Worm (Caenorhabditis elegans) whole organism, L4 larva: ENCODE measurements around the gene F21A3.11.

Source experiments
- F10B5.3 ChIP-seq: sonication (generic microtip); optimal IDR thresholded peaks from 2 replicates; lab custom pipeline; 2016; ENCODE audit warnings: mild to moderate bottlenecking, missing genetic modification characterization, missing compliant biosample characterization
- F44E2.7 ChIP-seq: fragments of 200-800 bp; sonication (Bioruptor generic); IDR thresholded peaks from 2 replicates; pipeline ENCODE4 v2.1.2; 2022; ENCODE audit warnings: missing genetic modification characterization, missing compliant biosample characterization
- F49E8.2 ChIP-seq: sonication (generic microtip); optimal IDR thresholded peaks from 2 replicates; lab custom pipeline; 2016; ENCODE audit warnings: missing compliant biosample characterization, mild to moderate bottlenecking, missing genetic modification characterization, borderline replicate concordance
- T20F7.1 ChIP-seq: fragments of 200-800 bp; sonication (Bioruptor generic); optimal IDR thresholded peaks from 2 replicates; lab custom pipeline; 2018; ENCODE audit warnings: mild to moderate bottlenecking, missing genetic modification characterization, missing compliant biosample characterization
- Y105C5A.15 ChIP-seq: fragments of 200-800 bp; sonication (Bioruptor generic); IDR thresholded peaks from 2 replicates; pipeline ENCODE4 v1.3.6; 2022; ENCODE audit warnings: missing genetic modification characterization, missing compliant biosample characterization
- Y48G9A.11 ChIP-seq: fragments of 200-800 bp; sonication (Bioruptor generic); IDR thresholded peaks from 2 replicates; pipeline ENCODE4 v1.3.6; 2022; ENCODE audit warnings: missing genetic modification reagents, missing genetic modification characterization, missing compliant biosample characterization
- Y5F2A.4 ChIP-seq: fragments of 200-800 bp; sonication (Bioruptor generic); optimal IDR thresholded peaks from 2 replicates; lab custom pipeline; 2018; ENCODE audit warnings: mild to moderate bottlenecking, missing genetic modification characterization, missing compliant biosample characterization
- ZK546.5 ChIP-seq, 2 experiments: sonication (generic microtip); optimal IDR thresholded peaks; 2 replicates each; lab custom pipeline; 2017; ENCODE audit warnings: missing biosample characterization in 2 of 2, missing genetic modification characterization in 2 of 2
- aha-1 ChIP-seq: fragments of 150-350 bp; peaks from one replicate; lab custom pipeline; 2014; ENCODE audit warnings: missing biosample characterization, missing genetic modification characterization
- ama-1 ChIP-seq: fragments of 150-350 bp; optimal IDR thresholded peaks from 2 replicates; lab custom pipeline; 2014; ENCODE audit warnings: inconsistent platforms, mixed read lengths
- arid-1 ChIP-seq: fragments of 200-800 bp; sonication (Bioruptor generic); conservative IDR thresholded peaks from 2 replicates; pipeline ENCODE4 v1.3.6; 2022; ENCODE audit warnings: missing genetic modification reagents, missing genetic modification characterization, missing compliant biosample characterization
- ceh-28 ChIP-seq: fragments of 150-350 bp; optimal IDR thresholded peaks from 2 replicates; lab custom pipeline; 2014; ENCODE audit warnings: missing biosample characterization, missing genetic modification reagents, missing genetic modification characterization
- ceh-82 ChIP-seq: sonication (generic microtip); optimal IDR thresholded peaks from 2 replicates; lab custom pipeline; 2017; ENCODE audit warnings: missing biosample characterization, missing genetic modification characterization
- daf-16 ChIP-seq, 3 experiments: sonication (generic microtip); optimal IDR thresholded peaks; 2 replicates each; lab custom pipeline; 2016 to 2017; ENCODE audit warnings: missing genetic modification characterization in 3 of 3, missing genetic modification reagents in 3 of 3, mild to moderate bottlenecking in 2 of 3, missing compliant biosample characterization in 2 of 3, missing biosample characterization in 1 of 3, moderate library complexity in 1 of 3
- daf-19 ChIP-seq: fragments of 200-800 bp; sonication (Bioruptor generic); conservative IDR thresholded peaks from 2 replicates; pipeline ENCODE4 v1.3.6; 2022; ENCODE audit warnings: missing genetic modification characterization, missing compliant biosample characterization
- daf-8 ChIP-seq: fragments of 200-800 bp; sonication (Bioruptor generic); IDR thresholded peaks from 2 replicates; pipeline ENCODE4 v1.3.6; 2022; ENCODE audit warnings: missing genetic modification characterization, missing compliant biosample characterization
- dmd-8 ChIP-seq: fragments of 200-800 bp; sonication (Bioruptor generic); IDR thresholded peaks from 2 replicates; pipeline ENCODE4 v1.3.6; 2022; ENCODE audit warnings: missing genetic modification characterization, missing compliant biosample characterization
- fos-1 ChIP-seq: fragments of 150-350 bp; optimal IDR thresholded peaks from 2 replicates; lab custom pipeline; 2014; ENCODE audit warnings: missing biosample characterization, missing genetic modification characterization
- gei-8 ChIP-seq: fragments of 200-800 bp; sonication (Bioruptor generic); optimal IDR thresholded peaks from 2 replicates; lab custom pipeline; 2018; ENCODE audit warnings: mild to moderate bottlenecking, missing genetic modification characterization, missing compliant biosample characterization
- hmg-1.1 ChIP-seq: fragments of 200-800 bp; sonication (Bioruptor generic); IDR thresholded peaks from 2 replicates; pipeline ENCODE4 v1.3.6; 2022; ENCODE audit warnings: missing genetic modification reagents, missing genetic modification characterization, missing compliant biosample characterization
- lin-13 ChIP-seq: fragments of 150-350 bp; optimal IDR thresholded peaks from 2 replicates; lab custom pipeline; 2014; ENCODE audit warnings: missing biosample characterization, missing genetic modification reagents, missing genetic modification characterization
- lin-29 ChIP-seq: fragments of 200-800 bp; sonication (Bioruptor generic); IDR thresholded peaks from 2 replicates; pipeline ENCODE4 v1.3.6; 2022; ENCODE audit warnings: missing genetic modification reagents, missing genetic modification characterization, missing compliant biosample characterization
- lin-38 ChIP-seq: fragments of 200-800 bp; sonication (Bioruptor generic); IDR thresholded peaks from 2 replicates; pipeline ENCODE4 v1.3.6; 2022; ENCODE audit warnings: missing genetic modification reagents, missing genetic modification characterization, missing compliant biosample characterization
- madf-5 ChIP-seq, 2 experiments: fragments of 200-800 bp; sonication (Bioruptor generic); IDR thresholded peaks; 2 replicates each; pipeline ENCODE4 v1.3.6; 2022; ENCODE audit warnings: missing compliant biosample characterization in 2 of 2, missing genetic modification characterization in 2 of 2
- mdl-1 ChIP-seq, 2 experiments: fragments of 150-350 bp in 1 of 2; sonication (generic microtip) in 1 of 2; optimal IDR thresholded peaks; 2 replicates each; lab custom pipeline; 2014 to 2017; ENCODE audit warnings: missing biosample characterization in 2 of 2, missing genetic modification characterization in 2 of 2
- mes-2 ChIP-seq: sonication (generic microtip); optimal IDR thresholded peaks from 2 replicates; lab custom pipeline; 2016; ENCODE audit warnings: missing genotype, mild to moderate bottlenecking, missing genetic modification characterization, missing compliant biosample characterization; ENCODE audit not compliant: poor library complexity, severe bottlenecking
- mxl-3 ChIP-seq: fragments of 200-800 bp; sonication (Bioruptor generic); optimal IDR thresholded peaks from 2 replicates; lab custom pipeline; 2018; ENCODE audit warnings: mild to moderate bottlenecking, missing genetic modification characterization, missing compliant biosample characterization
- nhr-11 ChIP-seq: fragments of 150-350 bp; optimal IDR thresholded peaks from 2 replicates; lab custom pipeline; 2014; ENCODE audit warnings: missing biosample characterization, missing genetic modification characterization
- nhr-111 ChIP-seq: fragments of 200-800 bp; sonication (Bioruptor generic); optimal IDR thresholded peaks from 2 replicates; lab custom pipeline; 2018; ENCODE audit warnings: mild to moderate bottlenecking, missing genetic modification characterization, missing compliant biosample characterization
- nhr-25 ChIP-seq: sonication (generic microtip); optimal IDR thresholded peaks from 2 replicates; lab custom pipeline; 2017; ENCODE audit warnings: missing genetic modification characterization, mild to moderate bottlenecking, missing compliant biosample characterization, antibody characterized with exemption, moderate library complexity, borderline replicate concordance; ENCODE audit not compliant: insufficient read depth
- nhr-42 ChIP-seq: fragments of 200-800 bp; sonication (Bioruptor generic); IDR thresholded peaks from 2 replicates; pipeline ENCODE4 v1.3.6; 2022; ENCODE audit warnings: missing genetic modification characterization, missing compliant biosample characterization
- nhr-76 ChIP-seq: fragments of 150-350 bp; optimal IDR thresholded peaks from 2 replicates; lab custom pipeline; 2014; ENCODE audit warnings: missing biosample characterization, missing genetic modification characterization
- pha-4 ChIP-seq, 2 experiments: fragments of 150-350 bp in 1 of 2; fragments of 200-800 bp in 1 of 2; sonication (Bioruptor generic) in 1 of 2; IDR thresholded peaks in 1 of 2; optimal IDR thresholded peaks in 1 of 2; 2 replicates each; pipeline versions ENCODE4 v1.3.6 to Lab custom; 2014 to 2022; ENCODE audit warnings: missing genetic modification characterization in 2 of 2, missing genetic modification reagents in 2 of 2, missing biosample characterization in 1 of 2, missing compliant biosample characterization in 1 of 2
- set-16 ChIP-seq: fragments of 200-800 bp; sonication (Bioruptor generic); IDR thresholded peaks from 2 replicates; pipeline ENCODE4 v1.3.6; 2022; ENCODE audit warnings: missing genetic modification reagents, missing genetic modification characterization, missing compliant biosample characterization
- snpc-1.2 ChIP-seq: fragments of 200-800 bp; sonication (Bioruptor generic); IDR thresholded peaks from 2 replicates; pipeline ENCODE4 v1.3.6; 2022; ENCODE audit warnings: missing genetic modification reagents, missing genetic modification characterization, missing compliant biosample characterization
- spr-1 ChIP-seq: sonication (generic microtip); optimal IDR thresholded peaks from 2 replicates; lab custom pipeline; 2016; ENCODE audit warnings: mild to moderate bottlenecking, missing genetic modification characterization, missing compliant biosample characterization
- unc-130 ChIP-seq: sonication (generic microtip); optimal IDR thresholded peaks from 2 replicates; lab custom pipeline; 2016; ENCODE audit warnings: missing genetic modification reagents, missing genetic modification characterization, missing compliant biosample characterization
- unc-39 ChIP-seq: sonication (generic microtip); optimal IDR thresholded peaks from 2 replicates; lab custom pipeline; 2017; ENCODE audit warnings: missing biosample characterization, missing genetic modification characterization
- unc-62 ChIP-seq, 3 experiments: fragments of 150-350 bp in 1 of 3; sonication (generic microtip); optimal IDR thresholded peaks in 2 of 3; peaks in 1 of 3; 1 replicate in 1 of 3; 2 replicates in 2 of 3; lab custom pipeline; 2014 to 2017; ENCODE audit warnings: missing biosample characterization in 3 of 3, missing genetic modification characterization in 3 of 3, missing genetic modification reagents in 3 of 3, missing genotype in 1 of 3
- zag-1 ChIP-seq: fragments of 150-350 bp; optimal IDR thresholded peaks from 2 replicates; lab custom pipeline; 2014; ENCODE audit warnings: missing biosample characterization, missing genetic modification characterization
- zip-11 ChIP-seq: fragments of 200-800 bp; sonication (Bioruptor generic); IDR thresholded peaks from 2 replicates; pipeline ENCODE4 v1.3.6; 2022; ENCODE audit warnings: missing genetic modification characterization, missing compliant biosample characterization
- ztf-11 ChIP-seq: fragments of 150-350 bp; optimal IDR thresholded peaks from 2 replicates; lab custom pipeline; 2014; ENCODE audit warnings: missing biosample characterization, missing genetic modification characterization
- ztf-7 ChIP-seq: fragments of 150-350 bp; optimal IDR thresholded peaks from 2 replicates; lab custom pipeline; 2014; ENCODE audit warnings: missing biosample characterization, missing genetic modification characterization

Gene F21A3.11

DNA sequence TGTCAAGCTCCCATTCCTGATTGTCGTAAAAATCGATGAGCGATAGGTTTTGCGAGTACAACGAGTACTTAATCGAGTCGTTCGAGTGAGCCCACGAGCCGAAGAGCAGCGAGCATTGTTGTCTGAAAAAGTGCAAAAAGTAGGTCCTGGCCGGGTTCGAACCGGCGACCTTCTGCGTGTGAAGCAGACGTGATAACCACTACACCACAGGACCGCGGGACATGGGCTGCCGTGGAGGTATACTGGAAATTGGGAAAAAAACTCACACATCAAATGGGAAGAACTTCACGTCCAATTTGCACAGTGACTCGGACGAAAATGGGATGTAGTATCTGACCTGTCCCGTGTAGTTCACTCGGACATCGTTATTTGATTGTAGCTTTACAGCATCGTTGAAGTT, 17.6 kb downstream of the F21A3.11 start (continued):
- TF ChIP-seq T20F7.1 (GFP tag; lab: Kevin White, UChicago) (no peak), gei-8 (GFP tag; lab: Kevin White, UChicago) (no peak), dmd-8 (GFP tag; lab: Robert Waterston, UW) (no peak), nhr-76 (tag; lab: Kevin White, UChicago) (no peak), Y48G9A.11 (GFP tag; lab: Robert Waterston, UW) (peak; percentile 31; the same call in 1 of the 2 replicates)

DNA sequence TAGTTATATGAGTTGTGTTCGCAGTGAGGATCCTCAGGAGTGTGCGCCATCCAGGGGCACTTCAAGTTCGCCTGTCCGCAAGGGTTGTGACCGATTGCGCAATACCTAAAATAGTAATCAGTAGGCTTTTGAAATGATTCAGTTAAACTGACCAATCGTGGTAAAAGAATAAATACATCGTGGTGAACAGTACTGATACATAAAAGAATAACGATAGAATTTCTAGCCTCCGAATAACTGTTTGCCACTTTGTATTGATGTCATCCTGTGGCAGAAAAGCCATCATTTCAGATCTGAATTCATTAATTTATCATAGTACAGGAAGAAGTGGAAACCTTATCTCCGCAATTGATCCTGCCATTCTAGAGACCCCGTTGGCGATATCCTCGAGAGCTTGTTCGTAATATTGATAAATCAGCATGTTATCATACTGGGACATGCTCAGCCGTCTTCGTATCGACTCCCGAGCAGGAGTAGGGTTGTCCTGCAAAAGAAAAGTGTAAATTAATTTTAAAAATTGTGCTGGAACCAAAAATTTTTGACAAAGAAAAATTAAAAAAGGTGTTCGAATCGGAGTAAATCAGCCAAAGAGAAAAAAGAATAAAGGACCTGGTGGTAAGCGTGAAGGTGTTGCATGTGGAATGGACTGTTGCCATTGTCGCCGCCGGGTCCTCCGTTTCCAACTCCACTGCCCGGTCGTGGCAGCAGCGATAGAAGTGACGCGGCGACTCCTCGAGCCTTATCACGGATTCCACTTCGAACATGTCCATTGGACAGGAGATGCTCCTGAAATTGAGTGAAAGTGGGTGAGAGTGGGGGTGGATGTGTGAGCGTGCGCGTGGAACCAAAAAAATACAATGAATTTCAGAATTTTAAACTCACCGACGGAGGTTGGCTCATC, 19.9 kb downstream of the F21A3.11 start:
- TF ChIP-seq arid-1 (GFP tag; lab: Robert Waterston, UW) (0 out of 2 replicates have a peak, but pooled peaks have one; percentile 16), mes-2 (peak; percentile 21), fos-1 (tag; lab: Kevin White, UChicago) (no peak), Y48G9A.11 (GFP tag; lab: Robert Waterston, UW) (peak; percentile 50; the same call in 1 of the 2 replicates), daf-19 (GFP tag; lab: Robert Waterston, UW) (0 out of 2 replicates have a peak, but pooled peaks have one; percentile 12), F49E8.2 (tag; lab: Kevin White, UChicago) (peak; percentile 69), spr-1 (no peak), nhr-42 (GFP tag; lab: Robert Waterston, UW) (0 out of 2 replicates have a peak, but pooled peaks have one; percentile 40), unc-130 (GFP tag; lab: Kevin White, UChicago) (peak; percentile 11), nhr-111 (GFP tag; lab: Kevin White, UChicago) (no peak), unc-62 (GFP tag; optimal IDR thresholded peaks at IDR 0.05 in 1 of 2; lab: Kevin White, UChicago) (peak in 1 of 2 experiments; percentile 49), unc-62 (tag; optimal IDR thresholded peaks at IDR 0.05; lab: Kevin White, UChicago) (no peak), daf-16 (GFP tag; optimal IDR thresholded peaks at IDR 0.05; lab: Kevin White, UChicago) (no peak), daf-16 (tag; optimal IDR thresholded peaks at IDR 0.05; lab: Kevin White, UChicago) (no peak), Y105C5A.15 (GFP tag; lab: Robert Waterston, UW) (no peak), set-16 (peak; percentile 53; the same call in 1 of the 2 replicates), ama-1 (lab: Kevin White, UChicago) (no peak), snpc-1.2 (GFP tag; lab: Robert Waterston, UW) (no peak), F44E2.7 (no peak), madf-5 (GFP tag; IDR thresholded peaks at IDR 0.05; lab: Robert Waterston, UW) (no peak), unc-39 (tag; lab: Kevin White, UChicago) (no peak), lin-38 (peak; percentile 62), Y5F2A.4 (GFP tag; lab: Kevin White, UChicago) (peak; percentile 23), F10B5.3 (tag; lab: Kevin White, UChicago) (peak; percentile 17), aha-1 (tag; lab: Kevin White, UChicago) (peak; percentile 46)

DNA sequence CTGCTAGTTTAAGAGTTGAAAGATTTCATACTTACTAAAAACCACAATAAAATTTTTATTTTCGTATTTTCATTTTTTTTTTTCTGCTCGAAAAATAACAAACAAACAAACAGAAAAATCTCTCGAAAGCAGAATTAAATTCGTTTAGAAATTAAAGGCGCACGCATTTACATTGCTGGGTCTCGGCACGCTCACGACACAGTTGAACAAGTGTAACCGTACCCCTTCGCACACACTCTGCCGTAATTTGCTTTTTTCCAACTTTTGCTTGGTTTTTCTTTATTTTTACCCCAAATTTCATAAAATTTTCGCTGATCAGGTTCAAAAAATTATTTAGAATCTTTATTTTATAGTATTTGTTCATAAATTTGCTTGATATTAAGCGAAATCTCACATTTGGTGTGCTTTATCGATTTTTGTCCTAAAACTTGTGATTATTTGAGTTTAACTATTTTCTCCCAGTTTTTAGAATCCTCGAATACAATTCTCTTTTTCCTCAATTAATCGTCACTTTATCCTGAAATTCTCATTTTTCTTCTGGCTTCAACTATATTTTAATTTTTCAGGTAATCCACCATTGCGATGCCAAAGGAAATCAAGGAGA, 21.3 kb downstream of the F21A3.11 start, which contains the start of gene rpl-38:
Gene rpl-38 (plus strand): TSS at position 554 of the 604 bp plus-strand sequence.
- no peak for TF ChIP-seq mdl-1 (tag; optimal IDR thresholded peaks at IDR 0.05; lab: Kevin White, UChicago)
- no peak for TF ChIP-seq unc-62 (GFP tag; optimal IDR thresholded peaks at IDR 0.05 in 1 of 2; lab: Kevin White, UChicago)
- TF ChIP-seq unc-62 (tag; optimal IDR thresholded peaks at IDR 0.05; lab: Kevin White, UChicago) = no peak
- no peak for TF ChIP-seq zip-11 (GFP tag; lab: Robert Waterston, UW)
- TF ChIP-seq nhr-25 = no peak
- no peak for TF ChIP-seq T20F7.1 (GFP tag; lab: Kevin White, UChicago)
- no peak for TF ChIP-seq unc-39 (tag; lab: Kevin White, UChicago)
- no peak for TF ChIP-seq mxl-3 (GFP tag; lab: Kevin White, UChicago)
- no peak for TF ChIP-seq ceh-28
- peak; percentile 60 for TF ChIP-seq snpc-1.2 (GFP tag; lab: Robert Waterston, UW)
- no peak for TF ChIP-seq ztf-7 (tag; lab: Kevin White, UChicago)
- TF ChIP-seq nhr-11 (tag; lab: Kevin White, UChicago) = peak; percentile 63
- TF ChIP-seq ztf-11 (tag; lab: Kevin White, UChicago) = no peak
- TF ChIP-seq zag-1 (tag; lab: Kevin White, UChicago) = no peak
- peak; percentile 60; the same call in 1 of the 2 replicates for TF ChIP-seq hmg-1.1
- TF ChIP-seq lin-13 = peak; percentile 72
- no peak for TF ChIP-seq ZK546.5 (tag; optimal IDR thresholded peaks at IDR 0.05; lab: Kevin White, UChicago)
- TF ChIP-seq aha-1 (tag; lab: Kevin White, UChicago) = peak; percentile 87
- TF ChIP-seq lin-29 (GFP tag; lab: Robert Waterston, UW) = no peak
- no peak for TF ChIP-seq ceh-82 (tag; lab: Kevin White, UChicago)
- TF ChIP-seq daf-8 (GFP tag; lab: Robert Waterston, UW) = no peak
- no peak for TF ChIP-seq pha-4 (GFP tag; IDR thresholded peaks at IDR 0.05; lab: Robert Waterston, UW)
- TF ChIP-seq pha-4 (tag; optimal IDR thresholded peaks at IDR 0.05; lab: Kevin White, UChicago) = peak; percentile 80
- TF ChIP-seq nhr-42 (GFP tag; lab: Robert Waterston, UW) = no peak
